Fruit fly (Drosophila melanogaster) whole organism, embryonic: ENCODE measurements around the gene CG12078.
A peak's percentile ranks its signal among the peaks of the same experiment; 100 is the strongest.

Experiments used
- Ada2b ChIP-seq: fragments of 200-800 bp; sonication (Bioruptor generic); IDR thresholded peaks from 2 replicates; pipeline ENCODE4 v1.3.6; 2022; ENCODE audit warnings: missing biosample characterization, missing genetic modification characterization
- Atf3 ChIP-seq: fragments of 200-800 bp; sonication (Bioruptor generic); optimal IDR thresholded peaks from 3 replicates; lab custom pipeline; 2016; ENCODE audit warnings: missing biosample characterization, missing genetic modification characterization
- B-H2 ChIP-seq: fragments of 200-800 bp; sonication (Bioruptor generic); optimal IDR thresholded peaks from 2 replicates; lab custom pipeline; 2018; ENCODE audit warnings: missing biosample characterization, mild to moderate bottlenecking, missing genetic modification characterization
- CG1024 ChIP-seq: fragments of 200-800 bp; sonication (Bioruptor generic); IDR thresholded peaks from 2 replicates; pipeline ENCODE4 v1.3.6; 2022; ENCODE audit warnings: missing biosample characterization, missing genetic modification characterization
- CG10431 ChIP-seq: fragments of 200-800 bp; sonication (Bioruptor generic); optimal IDR thresholded peaks from 3 replicates; lab custom pipeline; 2018; ENCODE audit warnings: missing biosample characterization, mild to moderate bottlenecking, missing genetic modification characterization
- CG1233 ChIP-seq: fragments of 200-800 bp; sonication (Bioruptor generic); optimal IDR thresholded peaks from 4 replicates; lab custom pipeline; 2018; ENCODE audit warnings: missing biosample characterization, mild to moderate bottlenecking, missing genetic modification characterization
- CG13287 ChIP-seq: fragments of 200-800 bp; sonication (Bioruptor generic); IDR thresholded peaks from 2 replicates; pipeline ENCODE4 v1.3.6; 2022; ENCODE audit warnings: missing biosample characterization, missing genetic modification characterization; ENCODE audit not compliant: partially characterized antibody
- CG14667 ChIP-seq: fragments of 200-800 bp; sonication (Bioruptor generic); IDR thresholded peaks from 2 replicates; pipeline ENCODE4 v1.3.6; 2022; ENCODE audit warnings: missing biosample characterization, missing genetic modification characterization
- CG14710 ChIP-seq: fragments of 200-800 bp; sonication (Bioruptor generic); optimal IDR thresholded peaks from 3 replicates; lab custom pipeline; 2019; ENCODE audit warnings: missing biosample characterization, mild to moderate bottlenecking, missing genetic modification characterization, moderate library complexity
- CG17359 ChIP-seq: fragments of 200-800 bp; sonication (Bioruptor generic); optimal IDR thresholded peaks from 3 replicates; lab custom pipeline; 2018; ENCODE audit warnings: missing biosample characterization, mild to moderate bottlenecking, missing genetic modification characterization, moderate library complexity
- CG2120 ChIP-seq: fragments of 200-800 bp; sonication (Bioruptor generic); optimal IDR thresholded peaks from 3 replicates; lab custom pipeline; 2016; ENCODE audit warnings: missing biosample characterization, missing genetic modification characterization
- CG2199 ChIP-seq: fragments of 200-800 bp; sonication (Bioruptor generic); IDR thresholded peaks from 3 replicates; pipeline ENCODE4 v1.3.6; 2022; ENCODE audit warnings: missing biosample characterization, missing genetic modification characterization
- CG2889 ChIP-seq: fragments of 200-800 bp; sonication (Bioruptor generic); IDR thresholded peaks from 3 replicates; pipeline ENCODE4 v1.3.6; 2022; ENCODE audit warnings: missing biosample characterization, missing genetic modification characterization
- CG3281 ChIP-seq: fragments of 200-800 bp; sonication (Bioruptor generic); optimal IDR thresholded peaks from 3 replicates; lab custom pipeline; 2017; ENCODE audit warnings: missing biosample characterization, mild to moderate bottlenecking, missing genetic modification characterization
- CG34376 ChIP-seq: fragments of 200-800 bp; sonication (Bioruptor generic); optimal IDR thresholded peaks from 2 replicates; lab custom pipeline; 2018; ENCODE audit warnings: missing biosample characterization, mild to moderate bottlenecking, missing genetic modification characterization
- CG4424 ChIP-seq: fragments of 200-800 bp; sonication (Bioruptor generic); optimal IDR thresholded peaks from 3 replicates; lab custom pipeline; 2016; ENCODE audit warnings: missing biosample characterization, missing genetic modification characterization
- CG5953 ChIP-seq: fragments of 200-800 bp; sonication (Bioruptor generic); IDR thresholded peaks from 2 replicates; pipeline ENCODE4 v1.3.6; 2022; ENCODE audit warnings: missing biosample characterization, missing genetic modification characterization
- CG6683 ChIP-seq: fragments of 200-800 bp; sonication (Bioruptor generic); optimal IDR thresholded peaks from 2 replicates; lab custom pipeline; 2017; ENCODE audit warnings: missing biosample characterization, mild to moderate bottlenecking, missing genetic modification characterization, missing genetic modification reagents
- CG8281 ChIP-seq: fragments of 200-800 bp; sonication (Bioruptor generic); optimal IDR thresholded peaks from 2 replicates; lab custom pipeline; 2018; ENCODE audit warnings: missing biosample characterization, mild to moderate bottlenecking, missing genetic modification characterization, moderate library complexity
- Dbx ChIP-seq: fragments of 200-800 bp; sonication (Bioruptor generic); IDR thresholded peaks from 3 replicates; pipeline ENCODE4 v1.3.6; 2022; ENCODE audit warnings: missing biosample characterization, missing genetic modification characterization
- Doc3 ChIP-seq: fragments of 200-800 bp; sonication (Bioruptor generic); IDR thresholded peaks from 3 replicates; pipeline ENCODE4 v1.3.6; 2022; ENCODE audit warnings: missing biosample characterization, missing genetic modification characterization; ENCODE audit not compliant: partially characterized antibody
- Drgx ChIP-seq: fragments of 200-800 bp; sonication (Bioruptor generic); IDR thresholded peaks from 2 replicates; pipeline ENCODE4 v1.3.6; 2022; ENCODE audit warnings: missing biosample characterization, missing genetic modification characterization
- Ets65A ChIP-seq: fragments of 200-800 bp; sonication (Bioruptor generic); peaks from one replicate; lab custom pipeline; 2016; ENCODE audit warnings: missing biosample characterization, missing genetic modification characterization
- Hmr ChIP-seq: fragments of 200-800 bp; sonication (Bioruptor generic); optimal IDR thresholded peaks from 3 replicates; lab custom pipeline; 2017; ENCODE audit warnings: mild to moderate bottlenecking, missing biosample characterization, missing genetic modification reagents, missing genetic modification characterization
- Hr3 ChIP-seq: fragments of 200-800 bp; sonication (Bioruptor generic); optimal IDR thresholded peaks from 3 replicates; lab custom pipeline; 2016; ENCODE audit warnings: missing biosample characterization, missing genetic modification characterization
- Lim3 ChIP-seq: fragments of 200-800 bp; sonication (Bioruptor generic); IDR thresholded peaks from 2 replicates; pipeline ENCODE4 v1.3.6; 2022; ENCODE audit warnings: missing biosample characterization, missing genetic modification characterization
- Max ChIP-seq: fragments of 200-800 bp; sonication (Bioruptor generic); optimal IDR thresholded peaks from 2 replicates; lab custom pipeline; 2016; ENCODE audit warnings: missing biosample characterization, mild to moderate bottlenecking, missing genetic modification characterization
- Mes4 ChIP-seq: fragments of 200-800 bp; sonication (Bioruptor generic); optimal IDR thresholded peaks from 2 replicates; lab custom pipeline; 2016; ENCODE audit warnings: missing biosample characterization, missing genetic modification characterization
- Opbp ChIP-seq: fragments of 200-800 bp; sonication (Bioruptor generic); IDR thresholded peaks from 3 replicates; pipeline ENCODE4 v1.3.6; 2022; ENCODE audit warnings: missing biosample characterization, missing genetic modification characterization; ENCODE audit not compliant: partially characterized antibody
- PHDP ChIP-seq: fragments of 200-800 bp; sonication (Bioruptor generic); optimal IDR thresholded peaks from 3 replicates; lab custom pipeline; 2018; ENCODE audit warnings: missing biosample characterization, mild to moderate bottlenecking, missing genetic modification characterization, moderate library complexity
- bab2 ChIP-seq: fragments of 200-800 bp; sonication (Bioruptor generic); optimal IDR thresholded peaks from 2 replicates; lab custom pipeline; 2016; ENCODE audit warnings: missing biosample characterization, missing genetic modification characterization
- bigmax ChIP-seq: fragments of 200-800 bp; sonication (Bioruptor generic); optimal IDR thresholded peaks from 2 replicates; lab custom pipeline; 2018; ENCODE audit warnings: missing biosample characterization, mild to moderate bottlenecking, missing genetic modification characterization
- cg ChIP-seq: fragments of 200-800 bp; sonication (Bioruptor generic); optimal IDR thresholded peaks from 3 replicates; lab custom pipeline; 2019; ENCODE audit warnings: missing biosample characterization, mild to moderate bottlenecking, missing genetic modification characterization, moderate library complexity
- exex ChIP-seq: fragments of 200-800 bp; sonication (Bioruptor generic); optimal IDR thresholded peaks from 4 replicates; lab custom pipeline; 2018; ENCODE audit warnings: missing biosample characterization, mild to moderate bottlenecking, missing genetic modification characterization, moderate library complexity
- ham ChIP-seq: fragments of 200-800 bp; sonication (Bioruptor generic); IDR thresholded peaks from 2 replicates; pipeline ENCODE4 v1.3.6; 2022; ENCODE audit warnings: missing biosample characterization, missing genetic modification characterization
- nau ChIP-seq: fragments of 200-800 bp; sonication (Bioruptor generic); optimal IDR thresholded peaks from 3 replicates; lab custom pipeline; 2017; ENCODE audit warnings: missing biosample characterization, mild to moderate bottlenecking, missing genetic modification characterization, missing genetic modification reagents
- nerfin-2 ChIP-seq: fragments of 200-800 bp; sonication (Bioruptor generic); IDR thresholded peaks from 2 replicates; pipeline ENCODE4 v1.3.6; 2022; ENCODE audit warnings: missing biosample characterization, missing genetic modification characterization; ENCODE audit not compliant: partially characterized antibody
- nom ChIP-seq: fragments of 200-800 bp; sonication (Bioruptor generic); optimal IDR thresholded peaks from 2 replicates; lab custom pipeline; 2017; ENCODE audit warnings: missing biosample characterization, missing genetic modification characterization, mild to moderate bottlenecking, moderate library complexity, missing genetic modification reagents
- odd ChIP-seq: fragments of 200-800 bp; sonication (Bioruptor generic); optimal IDR thresholded peaks from 2 replicates; lab custom pipeline; 2017; ENCODE audit warnings: missing biosample characterization, mild to moderate bottlenecking, missing genetic modification characterization
- p53 ChIP-seq: fragments of 200-800 bp; sonication (Bioruptor generic); optimal IDR thresholded peaks from 2 replicates; lab custom pipeline; 2016; ENCODE audit warnings: missing biosample characterization, missing genetic modification characterization
- scrt ChIP-seq: fragments of 200-800 bp; sonication (Bioruptor generic); optimal IDR thresholded peaks from 2 replicates; lab custom pipeline; 2018; ENCODE audit warnings: missing biosample characterization, mild to moderate bottlenecking, missing genetic modification characterization, moderate library complexity
- sens-2 ChIP-seq: fragments of 200-800 bp; sonication (Bioruptor generic); IDR thresholded peaks from 2 replicates; pipeline ENCODE4 v1.3.6; 2022; ENCODE audit warnings: missing biosample characterization, missing genetic modification characterization
- sna ChIP-seq: fragments of 200-800 bp; sonication (Bioruptor generic); IDR thresholded peaks from 2 replicates; pipeline ENCODE4 v1.3.6; 2022; ENCODE audit warnings: missing biosample characterization, missing genetic modification characterization; ENCODE audit not compliant: partially characterized antibody
- tgo ChIP-seq: fragments of 200-800 bp; sonication (Bioruptor generic); IDR thresholded peaks from 3 replicates; pipeline ENCODE4 v1.3.6; 2022; ENCODE audit warnings: missing biosample characterization, missing genetic modification characterization
- tna ChIP-seq: fragments of 200-800 bp; sonication (Bioruptor generic); IDR thresholded peaks from 2 replicates; pipeline ENCODE4 v1.3.6; 2022; ENCODE audit warnings: missing biosample characterization, missing genetic modification characterization; ENCODE audit not compliant: partially characterized antibody
- usp ChIP-seq: fragments of >200 bp; optimal IDR thresholded peaks from 2 replicates; lab custom pipeline; 2017; ENCODE audit warnings: missing biosample characterization, missing genetic modification characterization
- vvl ChIP-seq: fragments of 200-800 bp; sonication (Bioruptor generic); IDR thresholded peaks from 2 replicates; pipeline ENCODE4 v1.3.6; 2022; ENCODE audit warnings: missing biosample characterization, missing genetic modification characterization

Gene CG12078

DNA sequence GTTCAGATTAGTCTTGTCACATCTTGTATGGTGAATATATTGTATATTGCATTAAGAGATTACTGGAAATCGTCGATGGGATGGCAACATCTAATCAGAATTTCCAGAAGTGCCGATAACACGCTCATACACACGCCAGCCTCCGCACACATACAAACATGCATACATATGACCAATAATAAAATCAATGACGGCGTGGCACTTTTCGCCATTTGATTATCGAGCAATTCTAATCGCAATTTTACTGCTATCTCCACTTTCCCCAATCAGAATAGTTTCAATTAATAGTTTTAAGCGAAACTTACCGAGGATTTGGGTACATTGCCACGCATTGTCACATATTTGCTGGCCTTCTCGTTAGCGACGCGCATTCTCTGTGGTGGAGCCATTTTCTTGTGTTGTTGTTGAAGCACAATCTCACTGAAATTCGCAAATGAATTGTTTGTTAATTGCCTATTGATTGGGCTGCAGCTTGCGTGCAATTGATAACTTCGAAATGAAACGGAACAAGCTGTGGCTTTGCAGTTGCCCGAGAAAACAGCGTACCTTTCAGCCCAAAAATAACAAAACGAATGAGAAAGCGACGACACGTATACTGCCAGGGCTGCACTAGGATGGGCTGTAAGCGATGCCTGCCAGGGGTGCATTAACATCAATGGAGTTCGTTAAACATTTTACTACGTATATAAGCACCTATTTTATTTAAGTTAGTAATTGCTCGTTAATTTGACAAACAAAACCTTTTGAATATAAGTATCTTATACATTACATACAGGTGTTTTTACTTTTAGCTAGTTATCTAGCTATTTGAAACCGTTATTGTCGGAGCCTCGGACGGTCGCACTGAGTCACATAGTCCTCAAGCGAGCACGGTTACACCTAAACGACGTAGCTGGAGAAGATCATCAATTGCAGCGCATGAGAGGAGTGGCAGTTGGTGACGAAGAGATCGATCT lies 45.4 kb downstream of the CG12078 start, which contains the start of the genes CG32276 and gry (continued):
- TF ChIP-seq Opbp (no peak), usp (GFP tag; lab: Kevin White, UChicago) (no peak), CG3281 (GFP tag; lab: Kevin White, UChicago) (peak; percentile 83), tna (GFP tag; lab: Robert Waterston, UW) (no peak), Drgx (GFP tag; lab: Robert Waterston, UW) (peak; percentile 55; the same call in 1 of the 2 replicates), tgo (peak; percentile 73), CG2120 (GFP tag; lab: Kevin White, UChicago) (peak; percentile 90), CG1233 (GFP tag; lab: Kevin White, UChicago) (peak; percentile 67), exex (tag; lab: Kevin White, UChicago) (peak; percentile 42), Hmr (GFP tag; lab: Kevin White, UChicago) (peak; percentile 76), sna (GFP tag; lab: Robert Waterston, UW) (no peak), bigmax (no peak), Ada2b (peak; percentile 72), B-H2 (GFP tag; lab: Kevin White, UChicago) (peak; percentile 83), CG2199 (GFP tag; lab: Robert Waterston, UW) (0 out of 3 replicates have a peak, but pooled peaks have one; percentile 32), CG10431 (no peak), CG8281 (tag; lab: Kevin White, UChicago) (peak; percentile 40), Hr3 (GFP tag; lab: Kevin White, UChicago) (peak; percentile 70), odd (GFP tag; lab: Kevin White, UChicago) (no peak), nerfin-2 (GFP tag; lab: Robert Waterston, UW) (no peak), CG6683 (GFP tag; lab: Kevin White, UChicago) (peak; percentile 41), CG1024 (GFP tag; lab: Robert Waterston, UW) (peak; percentile 46; the same call in 1 of the 2 replicates), sens-2 (GFP tag; lab: Robert Waterston, UW) (peak; percentile 55; the same call in 1 of the 2 replicates), CG17359 (tag; lab: Kevin White, UChicago) (peak; percentile 62), CG14710 (tag; lab: Kevin White, UChicago) (peak; percentile 91), Ets65A (GFP tag; lab: Kevin White, UChicago) (peak; percentile 98), Lim3 (GFP tag; lab: Robert Waterston, UW) (no peak), Doc3 (no peak), Mes4 (GFP tag; lab: Kevin White, UChicago) (peak; percentile 80), CG5953 (GFP tag; lab: Robert Waterston, UW) (no peak), nom (GFP tag; lab: Kevin White, UChicago) (peak; percentile 84), Dbx (peak; percentile 69; the same call in 1 of the 3 replicates), CG2889 (GFP tag; lab: Robert Waterston, UW) (0 out of 3 replicates have a peak, but pooled peaks have one; percentile 46), cg (GFP tag; lab: Kevin White, UChicago) (peak; percentile 73), scrt (GFP tag; lab: Kevin White, UChicago) (peak; percentile 76), CG13287 (GFP tag; lab: Robert Waterston, UW) (peak; percentile 63; the same call in 1 of the 2 replicates), CG34376 (peak; percentile 75), vvl (peak; percentile 82), bab2 (GFP tag; lab: Kevin White, UChicago) (peak; percentile 82), CG4424 (GFP tag; lab: Kevin White, UChicago) (peak; percentile 85), ham (GFP tag; lab: Robert Waterston, UW) (no peak), p53 (GFP tag; lab: Kevin White, UChicago) (peak; percentile 58), PHDP (tag; lab: Kevin White, UChicago) (no peak), Atf3 (peak; percentile 63), Max (GFP tag; lab: Kevin White, UChicago) (peak; percentile 88), CG14667 (GFP tag; lab: Robert Waterston, UW) (peak; percentile 51; the same call in 1 of the 2 replicates), nau (GFP tag; lab: Kevin White, UChicago) (no peak)
